Fruit fly (Drosophila melanogaster) whole organism, embryonic: ENCODE results near the gene CG10638.

ENCODE experiments used
- B-H1 ChIP-seq: fragments of 200-800 bp; sonication (Bioruptor generic); IDR thresholded peaks from 3 replicates; pipeline ENCODE4 v1.3.6; 2022; ENCODE audit warnings: missing biosample characterization, missing genetic modification characterization
- C15 ChIP-seq: fragments of 200-800 bp; sonication (Bioruptor generic); IDR thresholded peaks from 3 replicates; pipeline ENCODE4 v1.3.6; 2022; ENCODE audit warnings: missing biosample characterization, missing genetic modification characterization
- CG10959 ChIP-seq: fragments of 200-800 bp; sonication (Bioruptor generic); IDR thresholded peaks from 2 replicates; pipeline ENCODE4 v1.3.6; 2022; ENCODE audit warnings: missing biosample characterization, missing genetic modification characterization
- CG10979 ChIP-seq: fragments of 200-800 bp; sonication (Bioruptor generic); optimal IDR thresholded peaks from 2 replicates; lab custom pipeline; 2018; ENCODE audit warnings: missing biosample characterization, mild to moderate bottlenecking, missing genetic modification characterization, moderate library complexity
- CG12155 ChIP-seq: fragments of 200-800 bp; sonication (Bioruptor generic); optimal IDR thresholded peaks from 3 replicates; lab custom pipeline; 2016; ENCODE audit warnings: missing biosample characterization, missing genetic modification characterization
- CG14710 ChIP-seq: fragments of 200-800 bp; sonication (Bioruptor generic); optimal IDR thresholded peaks from 3 replicates; lab custom pipeline; 2019; ENCODE audit warnings: missing biosample characterization, mild to moderate bottlenecking, missing genetic modification characterization, moderate library complexity
- CG15269 ChIP-seq: fragments of 200-800 bp; sonication (Bioruptor generic); optimal IDR thresholded peaks from 2 replicates; lab custom pipeline; 2018; ENCODE audit warnings: missing biosample characterization, mild to moderate bottlenecking, missing genetic modification characterization, moderate library complexity
- CG1529 ChIP-seq: fragments of 200-800 bp; sonication (Bioruptor generic); optimal IDR thresholded peaks from 3 replicates; lab custom pipeline; 2018; ENCODE audit warnings: missing biosample characterization, missing genetic modification characterization
- CG17612 ChIP-seq: fragments of 200-800 bp; sonication (Bioruptor generic); IDR thresholded peaks from 2 replicates; pipeline ENCODE4 v1.3.6; 2022; ENCODE audit warnings: missing biosample characterization, missing genetic modification characterization
- CG1792 ChIP-seq: fragments of 200-800 bp; sonication (Bioruptor generic); optimal IDR thresholded peaks from 2 replicates; lab custom pipeline; 2016; ENCODE audit warnings: missing biosample characterization, missing genetic modification characterization
- CG18262 ChIP-seq: fragments of 200-800 bp; optimal IDR thresholded peaks from 3 replicates; lab custom pipeline; 2019; ENCODE audit warnings: missing biosample characterization, mild to moderate bottlenecking, missing genetic modification characterization, moderate library complexity
- CG1832 ChIP-seq: fragments of 200-800 bp; sonication (Bioruptor generic); optimal IDR thresholded peaks from 2 replicates; lab custom pipeline; 2017; ENCODE audit warnings: missing biosample characterization, mild to moderate bottlenecking, missing genetic modification characterization, inconsistent platforms
- CG2712 ChIP-seq: fragments of 200-800 bp; optimal IDR thresholded peaks from 3 replicates; lab custom pipeline; 2019; ENCODE audit warnings: missing biosample characterization, mild to moderate bottlenecking, missing genetic modification characterization, moderate library complexity
- CG30403 ChIP-seq: fragments of 200-800 bp; sonication (Bioruptor generic); optimal IDR thresholded peaks from 3 replicates; lab custom pipeline; 2016; ENCODE audit warnings: missing biosample characterization, missing genetic modification characterization
- CG33557 ChIP-seq: fragments of 200-800 bp; sonication (Bioruptor generic); optimal IDR thresholded peaks from 2 replicates; lab custom pipeline; 2019; ENCODE audit warnings: missing biosample characterization, mild to moderate bottlenecking, missing genetic modification characterization, moderate library complexity
- CG4404 ChIP-seq: fragments of 200-800 bp; sonication (Bioruptor generic); IDR thresholded peaks from 2 replicates; pipeline ENCODE4 v1.3.6; 2022; ENCODE audit warnings: missing biosample characterization, missing genetic modification characterization
- CG7839 ChIP-seq: fragments of 200-800 bp; sonication (Bioruptor generic); optimal IDR thresholded peaks from 3 replicates; lab custom pipeline; 2018; ENCODE audit warnings: missing biosample characterization, mild to moderate bottlenecking, missing genetic modification characterization, moderate library complexity
- CG9437 ChIP-seq: fragments of 200-800 bp; sonication (Bioruptor generic); optimal IDR thresholded peaks from 2 replicates; lab custom pipeline; 2018; ENCODE audit warnings: missing biosample characterization, mild to moderate bottlenecking, missing genetic modification characterization
- CG9727 ChIP-seq: fragments of 200-800 bp; sonication (Bioruptor generic); optimal IDR thresholded peaks from 3 replicates; lab custom pipeline; 2017; ENCODE audit warnings: missing biosample characterization, mild to moderate bottlenecking, missing genetic modification characterization
- D19B ChIP-seq: fragments of 200-800 bp; sonication (Bioruptor generic); optimal IDR thresholded peaks from 2 replicates; lab custom pipeline; 2017; ENCODE audit warnings: missing biosample characterization, mild to moderate bottlenecking, missing genetic modification characterization
- Dll ChIP-seq: fragments of 200-800 bp; sonication (Bioruptor generic); IDR thresholded peaks from 4 replicates; pipeline ENCODE4 v1.3.6; 2022; ENCODE audit warnings: missing biosample characterization, missing genetic modification characterization; ENCODE audit not compliant: partially characterized antibody
- MESR4 ChIP-seq: fragments of 200-800 bp; sonication (Bioruptor generic); optimal IDR thresholded peaks from 2 replicates; lab custom pipeline; 2018; ENCODE audit warnings: missing biosample characterization, mild to moderate bottlenecking, missing genetic modification characterization, moderate library complexity
- Poxn ChIP-seq: fragments of 200-800 bp; sonication (Bioruptor generic); IDR thresholded peaks from 2 replicates; pipeline ENCODE4 v1.3.6; 2022; ENCODE audit warnings: missing biosample characterization, missing genetic modification characterization
- Ptx1 ChIP-seq: fragments of 200-800 bp; sonication (Bioruptor generic); IDR thresholded peaks from 2 replicates; pipeline ENCODE4 v1.3.6; 2022; ENCODE audit warnings: missing biosample characterization, missing genetic modification characterization
- Rfx ChIP-seq: fragments of 200-800 bp; sonication (Bioruptor generic); IDR thresholded peaks from 2 replicates; pipeline ENCODE4 v1.3.6; 2022; ENCODE audit warnings: missing biosample characterization, missing genetic modification characterization
- Rx ChIP-seq: fragments of 200-800 bp; sonication (Bioruptor generic); IDR thresholded peaks from 2 replicates; pipeline ENCODE4 v1.3.6; 2022; ENCODE audit warnings: missing biosample characterization, missing genetic modification characterization
- Sry-β ChIP-seq: fragments of 200-800 bp; sonication (Bioruptor generic); optimal IDR thresholded peaks from 2 replicates; lab custom pipeline; 2018; ENCODE audit warnings: missing biosample characterization, mild to moderate bottlenecking, missing genetic modification characterization, moderate library complexity
- Ssrp ChIP-seq: fragments of 200-800 bp; sonication (Bioruptor generic); optimal IDR thresholded peaks from 2 replicates; lab custom pipeline; 2018; ENCODE audit warnings: missing biosample characterization, mild to moderate bottlenecking, missing genetic modification characterization, moderate library complexity
- Xrp1 ChIP-seq: fragments of 200-800 bp; sonication (Bioruptor generic); IDR thresholded peaks from 2 replicates; pipeline ENCODE4 v1.3.6; 2022; ENCODE audit warnings: missing biosample characterization, missing genetic modification characterization
- amos ChIP-seq: fragments of 200-800 bp; sonication (Bioruptor generic); IDR thresholded peaks from 2 replicates; pipeline ENCODE4 v1.3.6; 2022; ENCODE audit warnings: missing biosample characterization, missing genetic modification characterization; ENCODE audit not compliant: partially characterized antibody
- ase ChIP-seq: fragments of 200-800 bp; sonication (Bioruptor generic); IDR thresholded peaks from 3 replicates; pipeline ENCODE4 v1.3.6; 2022; ENCODE audit warnings: missing biosample characterization, missing genetic modification characterization
- cad ChIP-seq: fragments of >200 bp; optimal IDR thresholded peaks from 2 replicates; lab custom pipeline; 2017; ENCODE audit warnings: missing biosample characterization, missing genetic modification characterization
- cwo ChIP-seq: fragments of 200-800 bp; sonication (Bioruptor generic); optimal IDR thresholded peaks from 3 replicates; lab custom pipeline; 2017; ENCODE audit warnings: missing biosample characterization, missing genetic modification characterization, mild to moderate bottlenecking, moderate library complexity, missing genetic modification reagents
- dmrt11E ChIP-seq: fragments of 200-800 bp; sonication (Bioruptor generic); optimal IDR thresholded peaks from 3 replicates; lab custom pipeline; 2018; ENCODE audit warnings: missing biosample characterization, mild to moderate bottlenecking, missing genetic modification characterization, moderate library complexity
- fd102C ChIP-seq: fragments of 200-800 bp; sonication (Bioruptor generic); optimal IDR thresholded peaks from 2 replicates; lab custom pipeline; 2018; ENCODE audit warnings: missing biosample characterization, mild to moderate bottlenecking, missing genetic modification characterization, moderate library complexity
- gcm ChIP-seq: fragments of 200-800 bp; sonication (Bioruptor generic); optimal IDR thresholded peaks from 2 replicates; lab custom pipeline; 2019; ENCODE audit warnings: missing biosample characterization, mild to moderate bottlenecking, missing genetic modification characterization, moderate library complexity
- gem ChIP-seq: fragments of 200-800 bp; sonication (Bioruptor generic); optimal IDR thresholded peaks from 2 replicates; lab custom pipeline; 2019; ENCODE audit warnings: missing biosample characterization, mild to moderate bottlenecking, missing genetic modification characterization, moderate library complexity
- her ChIP-seq: fragments of 200-800 bp; sonication (Bioruptor generic); optimal IDR thresholded peaks from 2 replicates; lab custom pipeline; 2016; ENCODE audit warnings: missing biosample characterization, missing genetic modification characterization
- jumu ChIP-seq: fragments of 200-800 bp; sonication (Bioruptor generic); optimal IDR thresholded peaks from 3 replicates; lab custom pipeline; 2016; ENCODE audit warnings: missing biosample characterization, missing genetic modification characterization
- phol ChIP-seq: fragments of 200-800 bp; sonication (Bioruptor generic); optimal IDR thresholded peaks from 3 replicates; lab custom pipeline; 2018; ENCODE audit warnings: missing biosample characterization, mild to moderate bottlenecking, missing genetic modification characterization, moderate library complexity
- prd ChIP-seq, 3 experiments: fragments of >200 bp in 2 of 3; fragments of 200-800 bp in 1 of 3; sonication (Bioruptor generic) in 1 of 3; optimal IDR thresholded peaks in 2 of 3; IDR thresholded peaks in 1 of 3; 2 replicates in 2 of 3; 3 replicates in 1 of 3; pipeline versions ENCODE4 v1.3.6 to Lab custom; 2017 to 2022; ENCODE audit warnings: missing biosample characterization in 1 of 3, missing genetic modification characterization in 1 of 3
- row ChIP-seq: fragments of 200-800 bp; sonication (Bioruptor generic); IDR thresholded peaks from 3 replicates; pipeline ENCODE4 v1.3.6; 2022; ENCODE audit warnings: missing biosample characterization, missing genetic modification characterization
- sd ChIP-seq: fragments of 200-800 bp; sonication (Bioruptor generic); optimal IDR thresholded peaks from 3 replicates; lab custom pipeline; 2018; ENCODE audit warnings: missing biosample characterization, mild to moderate bottlenecking, missing genetic modification characterization, moderate library complexity
- ssp ChIP-seq: fragments of 200-800 bp; sonication (Bioruptor generic); IDR thresholded peaks from 2 replicates; pipeline ENCODE4 v1.3.6; 2022; ENCODE audit warnings: missing biosample characterization, missing genetic modification characterization
- zen ChIP-seq: fragments of 200-800 bp; sonication (Bioruptor generic); optimal IDR thresholded peaks from 3 replicates; lab custom pipeline; 2018; ENCODE audit warnings: missing biosample characterization, mild to moderate bottlenecking, missing genetic modification characterization, moderate library complexity
- zf30C ChIP-seq: fragments of 200-800 bp; sonication (Bioruptor generic); optimal IDR thresholded peaks from 3 replicates; lab custom pipeline; 2018; ENCODE audit warnings: missing biosample characterization, mild to moderate bottlenecking, missing genetic modification characterization

Gene CG10638

DNA sequence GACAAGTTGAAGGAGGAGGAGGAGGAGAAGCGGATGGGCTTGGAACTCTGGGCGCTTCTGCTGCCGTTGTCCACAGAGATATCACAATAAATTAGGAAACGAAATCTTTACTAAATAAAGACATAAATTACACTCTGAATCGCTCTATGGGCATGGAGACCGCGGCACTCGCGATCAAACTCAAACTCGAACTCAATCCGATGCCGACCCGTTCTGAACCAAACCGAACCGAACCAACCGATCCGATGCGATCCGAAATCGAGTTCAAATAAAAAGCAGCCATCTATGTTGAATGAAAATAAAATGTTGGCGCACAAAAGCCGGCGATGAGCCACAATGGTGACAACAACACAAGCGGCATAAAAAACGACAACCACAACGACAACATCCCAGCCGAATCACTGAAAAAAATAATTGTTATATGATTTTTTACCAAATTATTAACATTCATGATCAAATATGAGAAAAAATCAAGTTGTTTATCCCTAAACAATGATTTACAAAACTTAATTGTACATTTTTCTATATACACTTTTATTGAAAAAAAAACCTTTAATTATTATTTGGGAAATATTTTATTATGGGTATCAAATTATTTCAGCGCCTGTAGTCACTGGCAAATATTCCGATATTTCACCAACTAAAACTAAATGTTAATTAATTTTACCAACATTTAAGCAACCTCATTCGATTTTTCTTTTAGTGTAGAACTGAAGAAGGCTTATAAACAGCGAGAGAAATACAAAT, 44.0 kb downstream of the CG10638 start (continued):
- TF ChIP-seq her (GFP tag; lab: Kevin White, UChicago) = no peak
- no peak for TF ChIP-seq B-H1
- peak; percentile 60 for TF ChIP-seq CG12155 (GFP tag; lab: Kevin White, UChicago)
- TF ChIP-seq CG30403 (GFP tag; lab: Kevin White, UChicago) = peak; percentile 86
- TF ChIP-seq CG17612 (GFP tag; lab: Robert Waterston, UW) = peak; percentile 39; the same call in 1 of the 2 replicates
- peak; percentile 42 for TF ChIP-seq cwo
- TF ChIP-seq Dll (GFP tag; lab: Robert Waterston, UW) = no peak
- TF ChIP-seq CG10959 = peak; percentile 55; the same call in 1 of the 2 replicates
- TF ChIP-seq, all 482 proteins: peak for 256

DNA sequence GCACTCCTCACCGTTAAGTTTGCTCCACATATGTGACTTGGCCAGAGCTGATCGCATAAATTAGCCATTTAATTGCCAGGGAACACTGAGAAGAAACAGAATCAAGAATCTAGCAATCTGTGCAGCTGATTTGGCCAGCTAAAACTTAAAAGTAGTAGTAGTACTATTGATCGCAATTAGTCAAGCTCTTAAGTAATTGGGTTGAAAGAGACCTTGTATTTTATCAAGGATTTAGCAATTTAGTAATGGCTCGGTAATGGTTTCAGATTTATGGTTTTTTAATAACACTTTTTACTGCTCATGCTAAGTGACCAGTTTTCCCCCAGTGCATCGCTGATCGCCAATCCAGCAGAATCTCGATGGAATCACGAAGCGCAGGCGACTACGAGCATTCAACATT, 46.1 kb downstream of the CG10638 start:
- TF ChIP-seq C15 (GFP tag; lab: Robert Waterston, UW) (no peak), fd102C (GFP tag; lab: Kevin White, UChicago) (no peak), Rx (GFP tag; lab: Robert Waterston, UW) (no peak), Poxn (GFP tag; lab: Robert Waterston, UW) (no peak), CG7839 (tag; lab: Kevin White, UChicago) (no peak), zf30C (no peak), D19B (GFP tag; lab: Kevin White, UChicago) (no peak), CG1529 (GFP tag; lab: Kevin White, UChicago) (no peak), ssp (GFP tag; lab: Robert Waterston, UW) (no peak), CG1832 (no peak), jumu (GFP tag; lab: Kevin White, UChicago) (no peak), Rfx (GFP tag; lab: Robert Waterston, UW) (no peak), gcm (no peak), MESR4 (GFP tag; lab: Kevin White, UChicago) (no peak), sd (tag; lab: Kevin White, UChicago) (no peak), CG1792 (no peak), CG15269 (tag; lab: Kevin White, UChicago) (no peak)

DNA sequence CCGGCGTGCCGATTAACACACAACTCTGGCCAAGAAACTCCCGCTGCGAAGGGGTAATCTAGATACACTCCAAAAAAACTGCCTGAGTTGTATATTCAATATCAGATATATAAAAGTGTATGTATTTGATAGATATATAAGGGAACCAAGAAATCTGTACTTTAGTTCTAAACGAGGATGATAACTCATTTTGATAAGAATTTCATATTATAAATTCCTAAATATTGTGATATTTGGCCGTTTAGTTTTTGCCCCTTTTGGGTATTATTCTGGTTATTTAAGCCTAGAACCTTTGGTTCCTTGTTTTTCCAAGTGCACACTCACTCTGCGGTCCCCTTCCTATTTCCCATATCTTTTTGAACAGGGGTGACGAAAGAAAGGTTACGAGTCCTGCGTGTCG, 47.6 kb downstream of the CG10638 start:
- peak; percentile 52 for TF ChIP-seq CG2712 (tag; lab: Kevin White, UChicago)
- TF ChIP-seq zen = peak; percentile 9
- peak; percentile 8 for TF ChIP-seq fd102C (GFP tag; lab: Kevin White, UChicago)
- TF ChIP-seq phol (tag; lab: Kevin White, UChicago) = peak; percentile 9
- TF ChIP-seq dmrt11E (tag; lab: Kevin White, UChicago) = peak; percentile 59
- peak; percentile 30 for TF ChIP-seq CG18262 (tag; lab: Kevin White, UChicago)
- TF ChIP-seq CG9437 = no peak
- no peak for TF ChIP-seq ase (GFP tag; lab: Robert Waterston, UW)
- no peak for TF ChIP-seq cad (GFP tag; lab: Kevin White, UChicago)
- no peak for TF ChIP-seq Ptx1 (GFP tag; lab: Robert Waterston, UW)
- TF ChIP-seq CG10979 (tag; lab: Kevin White, UChicago) = peak; percentile 42
- TF ChIP-seq Ssrp = no peak
- TF ChIP-seq Sry-β = no peak
- no peak for TF ChIP-seq prd (optimal IDR thresholded peaks at IDR 0.05; lab: Kevin White, UChicago)
- TF ChIP-seq prd (GFP tag; IDR thresholded peaks at IDR 0.05; lab: Robert Waterston, UW) = peak; percentile 37; the same call in 2 of the 3 replicates
- TF ChIP-seq row (GFP tag; lab: Robert Waterston, UW) = 0 out of 3 replicates have a peak, but pooled peaks have one; percentile 17
- TF ChIP-seq CG9727 = peak; percentile 53
- TF ChIP-seq CG14710 (tag; lab: Kevin White, UChicago) = peak; percentile 16
- peak; percentile 31 for TF ChIP-seq gem
- TF ChIP-seq Xrp1 = peak; percentile 16; the same call in 1 of the 2 replicates
- TF ChIP-seq CG4404 (GFP tag; lab: Robert Waterston, UW) = peak; percentile 34; the same call in 1 of the 2 replicates
- TF ChIP-seq CG33557 = peak; percentile 11
- peak; percentile 84 for TF ChIP-seq zf30C
- TF ChIP-seq amos (GFP tag; lab: Robert Waterston, UW) = no peak
